Worm (Caenorhabditis elegans) whole organism, early embryonic: ENCODE measurements around the gene nhr-248.

Experiments
- B0310.2 ChIP-seq: sonication (generic microtip); optimal IDR thresholded peaks from 2 replicates; lab custom pipeline; 2016; ENCODE audit warnings: mild to moderate bottlenecking, missing genetic modification characterization, missing compliant biosample characterization
- F13C5.2 ChIP-seq: sonication (generic microtip); optimal IDR thresholded peaks from 2 replicates; lab custom pipeline; 2017; ENCODE audit warnings: mild to moderate bottlenecking, missing genetic modification characterization, inconsistent platforms, missing compliant biosample characterization
- aly-1 ChIP-seq: sonication (generic microtip); optimal IDR thresholded peaks from 2 replicates; lab custom pipeline; 2016; ENCODE audit warnings: missing genetic modification characterization, missing compliant biosample characterization
- ama-1 ChIP-seq: fragments of 150-350 bp; optimal IDR thresholded peaks from 2 replicates; lab custom pipeline; 2014
- ceh-36 ChIP-seq: sonication (generic microtip); optimal IDR thresholded peaks from 2 replicates; lab custom pipeline; 2016; ENCODE audit warnings: missing genetic modification characterization, inconsistent platforms, missing compliant biosample characterization
- flt-1 ChIP-seq: fragments of 200-800 bp; sonication (Bioruptor generic); IDR thresholded peaks from 2 replicates; pipeline ENCODE4 v1.3.6; 2022; ENCODE audit warnings: missing genetic modification characterization, missing compliant biosample characterization
- hmbx-1 ChIP-seq: sonication (generic microtip); optimal IDR thresholded peaks from 2 replicates; lab custom pipeline; 2016; ENCODE audit warnings: mild to moderate bottlenecking, missing genetic modification characterization, missing compliant biosample characterization
- hmg-4 ChIP-seq: fragments of 200-800 bp; sonication (Bioruptor generic); optimal IDR thresholded peaks from 2 replicates; lab custom pipeline; 2018; ENCODE audit warnings: mild to moderate bottlenecking, missing genetic modification characterization, missing compliant biosample characterization
- pes-1 ChIP-seq: fragments of 200-800 bp; sonication (Bioruptor generic); IDR thresholded peaks from 2 replicates; pipeline ENCODE4 v1.3.6; 2022; ENCODE audit warnings: missing genetic modification reagents, missing genetic modification characterization, missing compliant biosample characterization
- sea-1 ChIP-seq: fragments of 200-800 bp; sonication (Bioruptor generic); conservative IDR thresholded peaks from 2 replicates; pipeline ENCODE4 v1.3.6; 2022; ENCODE audit warnings: missing genetic modification characterization, missing compliant biosample characterization
- tbx-11 ChIP-seq: fragments of 200-800 bp; sonication (Bioruptor generic); IDR thresholded peaks from 2 replicates; pipeline ENCODE4 v1.3.6; 2022; ENCODE audit warnings: missing genetic modification characterization, missing compliant biosample characterization
- tbx-37 ChIP-seq: fragments of 200-800 bp; sonication (Bioruptor generic); conservative IDR thresholded peaks from 2 replicates; pipeline ENCODE4 v1.3.6; 2022; ENCODE audit warnings: missing genetic modification reagents, missing genetic modification characterization, missing compliant biosample characterization

- TF ChIP-seq aly-1 (no peak), ama-1 (lab: Kevin White, UChicago) (no peak), B0310.2 (tag; lab: Kevin White, UChicago) (no peak), F13C5.2 (tag; lab: Kevin White, UChicago) (no peak), sea-1 (GFP tag; lab: Robert Waterston, UW) (no peak), pes-1 (GFP tag; lab: Robert Waterston, UW) (no peak), hmg-4 (no peak), tbx-11 (GFP tag; lab: Robert Waterston, UW) (no peak), flt-1 (GFP tag; lab: Robert Waterston, UW) (no peak), hmbx-1 (no peak), tbx-37 (GFP tag; lab: Robert Waterston, UW) (no peak), ceh-36 (tag; lab: Kevin White, UChicago) (no peak)
Measured at ce11 chrV:17059987-17060386, 44.4 kb downstream of the nhr-248 start, which contains the start of gene sri-66.
